Fruit fly (Drosophila melanogaster): ENCODE measurements around the gene Rbfox1.

The Rbfox1 gene

dm6 chr3L:10536297-10536696, 55.1 kb downstream of the Rbfox1 start:
- no peak for TF ChIP-seq usp (GFP tag; optimal IDR thresholded peaks at IDR 0.05)
- TF ChIP-seq CG8478 (optimal IDR thresholded peaks at IDR 0.05): no peak
- TF ChIP-seq EcR (GFP tag; optimal IDR thresholded peaks at IDR 0.05): no peak
- TF ChIP-seq Dll (optimal IDR thresholded peaks at IDR 0.05): no peak
- TF ChIP-seq pan (optimal IDR thresholded peaks at IDR 0.05): no peak
- TF ChIP-seq psq (optimal IDR thresholded peaks at IDR 0.05): no peak

DNA sequence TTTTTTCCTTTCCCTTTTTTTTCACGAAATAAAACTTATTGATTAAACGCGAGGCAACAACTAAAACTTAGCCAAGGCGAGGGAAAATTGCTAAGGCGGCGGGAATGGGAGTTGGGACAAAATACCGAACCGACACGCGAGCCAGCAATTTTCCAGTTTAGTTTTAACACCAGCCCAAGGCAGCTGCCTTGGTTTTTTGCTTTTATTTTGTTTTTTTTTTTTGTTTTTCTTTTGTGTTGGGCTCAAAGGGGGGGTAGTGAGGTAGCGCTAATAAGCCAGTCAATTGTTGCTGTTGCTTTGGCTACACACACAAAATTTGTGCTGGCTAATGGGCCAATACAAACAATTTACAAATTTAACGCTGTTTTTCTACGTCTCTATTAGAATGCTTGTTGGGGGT, 57.1 kb downstream of the Rbfox1 start:
- no peak for TF ChIP-seq psq (optimal IDR thresholded peaks at IDR 0.05)
- TF ChIP-seq Dll (optimal IDR thresholded peaks at IDR 0.05): no peak
- TF ChIP-seq CG8478 (optimal IDR thresholded peaks at IDR 0.05): no peak
- no peak for TF ChIP-seq EcR (GFP tag; optimal IDR thresholded peaks at IDR 0.05)
- no peak for TF ChIP-seq usp (GFP tag; optimal IDR thresholded peaks at IDR 0.05)
- TF ChIP-seq pan (optimal IDR thresholded peaks at IDR 0.05): no peak

- TF ChIP-seq usp (GFP tag; optimal IDR thresholded peaks at IDR 0.05): no peak
- TF ChIP-seq psq (optimal IDR thresholded peaks at IDR 0.05): no peak
- TF ChIP-seq pan (optimal IDR thresholded peaks at IDR 0.05): no peak
- TF ChIP-seq Dll (optimal IDR thresholded peaks at IDR 0.05): no peak
- no peak for TF ChIP-seq EcR (GFP tag; optimal IDR thresholded peaks at IDR 0.05)
- TF ChIP-seq CG8478 (optimal IDR thresholded peaks at IDR 0.05): no peak
Measured at dm6 chr3L:10540839-10541238, 59.6 kb downstream of the Rbfox1 start.

DNA sequence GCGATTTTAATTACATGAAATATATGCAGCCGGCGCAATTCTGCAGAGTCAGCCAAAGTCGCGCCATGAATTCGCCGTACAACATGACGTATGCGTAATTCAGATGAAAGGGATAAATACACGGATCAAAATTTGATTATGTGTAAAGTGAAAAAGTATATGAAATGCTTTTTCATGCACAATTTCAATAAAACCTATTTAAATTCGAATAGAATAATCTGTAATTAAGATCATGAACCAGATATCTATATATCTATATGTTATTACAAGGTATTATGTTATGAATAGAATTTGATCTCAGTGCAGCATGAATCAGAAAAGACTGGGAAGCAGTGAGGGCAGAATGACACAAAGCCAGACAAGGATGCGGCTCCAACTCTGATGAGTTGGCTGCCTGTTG, 63.1 kb downstream of the Rbfox1 start:
- TF ChIP-seq EcR (GFP tag; optimal IDR thresholded peaks at IDR 0.05): no peak
- TF ChIP-seq CG8478 (optimal IDR thresholded peaks at IDR 0.05): no peak
- no peak for TF ChIP-seq Dll (optimal IDR thresholded peaks at IDR 0.05)

- TF ChIP-seq Dll (optimal IDR thresholded peaks at IDR 0.05): no peak
- no peak for TF ChIP-seq usp (GFP tag; optimal IDR thresholded peaks at IDR 0.05)
- TF ChIP-seq CG8478 (optimal IDR thresholded peaks at IDR 0.05): no peak
- TF ChIP-seq psq (optimal IDR thresholded peaks at IDR 0.05): no peak
- TF ChIP-seq pan (optimal IDR thresholded peaks at IDR 0.05): no peak
- no peak for TF ChIP-seq EcR (GFP tag; optimal IDR thresholded peaks at IDR 0.05)
Measured at dm6 chr3L:10545029-10545428, 63.8 kb downstream of the Rbfox1 start.

DNA sequence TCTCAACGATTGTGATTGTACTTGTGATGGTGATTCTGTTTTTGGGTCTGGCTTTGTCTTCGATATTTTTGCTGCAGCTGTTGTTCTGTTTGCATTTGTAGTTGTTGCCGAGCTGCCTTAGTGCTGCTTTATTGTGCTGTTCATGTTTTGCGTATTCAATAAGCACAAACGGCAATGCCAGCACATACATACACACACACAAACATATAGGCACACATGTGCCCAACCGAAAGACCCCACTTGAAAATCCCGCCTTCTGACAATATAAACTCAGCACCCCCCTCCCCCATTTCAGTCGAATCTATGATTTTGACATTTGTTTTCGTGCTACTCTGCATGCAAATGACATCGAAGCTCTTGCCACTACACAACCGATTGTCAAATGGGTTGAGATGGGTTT, 68.9 kb downstream of the Rbfox1 start:
- TF ChIP-seq usp (GFP tag; optimal IDR thresholded peaks at IDR 0.05) (no peak), EcR (GFP tag; optimal IDR thresholded peaks at IDR 0.05) (no peak), Dll (optimal IDR thresholded peaks at IDR 0.05) (no peak), psq (optimal IDR thresholded peaks at IDR 0.05) (no peak), CG8478 (optimal IDR thresholded peaks at IDR 0.05) (no peak), pan (optimal IDR thresholded peaks at IDR 0.05) (no peak)

DNA sequence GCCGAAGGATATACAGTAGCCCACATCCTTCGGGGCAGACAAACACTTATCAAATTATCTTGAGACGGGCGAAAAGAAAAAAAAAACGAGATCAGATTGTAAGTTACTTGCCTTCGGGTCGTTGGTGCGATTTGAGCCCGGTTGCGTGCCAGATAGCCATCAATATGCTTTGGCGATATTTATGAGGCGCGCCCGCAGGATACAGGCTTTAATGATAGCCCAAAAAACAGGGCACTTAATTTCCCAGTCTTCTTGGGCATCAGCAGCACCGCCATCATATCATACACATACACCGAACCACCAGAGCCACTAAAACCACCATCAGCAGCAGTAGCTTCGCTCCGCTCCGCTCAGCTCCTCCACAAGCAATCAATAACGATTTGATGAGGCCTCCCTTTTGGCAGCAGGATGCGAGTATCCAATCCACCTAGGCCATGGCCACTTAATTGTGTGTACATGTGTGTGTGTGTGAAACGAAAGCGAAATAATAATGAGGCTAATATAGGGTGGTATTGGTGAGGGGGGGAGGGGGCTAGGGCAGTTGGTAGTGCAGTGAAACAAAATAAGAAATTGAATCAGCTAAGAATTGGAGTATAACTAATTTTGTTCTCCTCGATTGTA, 69.7 kb downstream of the Rbfox1 start:
- no peak for TF ChIP-seq CG8478 (optimal IDR thresholded peaks at IDR 0.05)
- no peak for TF ChIP-seq psq (optimal IDR thresholded peaks at IDR 0.05)
- no peak for TF ChIP-seq usp (GFP tag; optimal IDR thresholded peaks at IDR 0.05)
- TF ChIP-seq EcR (GFP tag; optimal IDR thresholded peaks at IDR 0.05): no peak
- no peak for TF ChIP-seq pan (optimal IDR thresholded peaks at IDR 0.05)
- no peak for TF ChIP-seq Dll (optimal IDR thresholded peaks at IDR 0.05)

- TF ChIP-seq CG8478 (optimal IDR thresholded peaks at IDR 0.05) (no peak), pan (optimal IDR thresholded peaks at IDR 0.05) (no peak), usp (GFP tag; optimal IDR thresholded peaks at IDR 0.05) (no peak), EcR (GFP tag; optimal IDR thresholded peaks at IDR 0.05) (no peak), psq (optimal IDR thresholded peaks at IDR 0.05) (no peak), Dll (optimal IDR thresholded peaks at IDR 0.05) (no peak)
Measured at dm6 chr3L:10553152-10553551, 71.9 kb downstream of the Rbfox1 start.

- no peak for TF ChIP-seq psq (optimal IDR thresholded peaks at IDR 0.05)
- no peak for TF ChIP-seq CG8478 (optimal IDR thresholded peaks at IDR 0.05)
- TF ChIP-seq usp (GFP tag; optimal IDR thresholded peaks at IDR 0.05): no peak
- TF ChIP-seq pan (optimal IDR thresholded peaks at IDR 0.05): no peak
- no peak for TF ChIP-seq Dll (optimal IDR thresholded peaks at IDR 0.05)
- TF ChIP-seq EcR (GFP tag; optimal IDR thresholded peaks at IDR 0.05): no peak
Measured at dm6 chr3L:10554489-10554888, 73.3 kb downstream of the Rbfox1 start.

DNA sequence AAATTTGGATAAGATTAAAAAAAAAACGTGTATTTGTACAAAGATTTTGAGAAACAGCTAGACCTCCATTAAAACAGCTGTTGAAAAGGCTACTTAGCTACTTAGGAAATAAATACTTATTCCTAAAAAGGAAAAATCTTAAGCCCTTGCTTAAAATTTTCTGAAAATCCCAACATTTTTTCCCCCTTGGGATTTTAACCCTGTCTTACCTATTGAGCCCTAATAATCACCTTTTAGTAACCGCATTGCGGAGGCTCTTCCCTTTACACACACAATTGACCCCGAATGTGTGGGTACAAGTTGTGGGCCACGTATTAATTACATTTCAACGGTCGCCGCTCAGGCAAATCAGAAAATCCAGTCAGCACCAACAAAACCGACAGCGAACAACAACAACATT, 77.8 kb downstream of the Rbfox1 start, which contains the start of gene CG6527:
TSS of gene CG6527 (minus strand) at position 101 of the 400 bp plus-strand sequence.
- TF ChIP-seq EcR (GFP tag; optimal IDR thresholded peaks at IDR 0.05): no peak
- no peak for TF ChIP-seq psq (optimal IDR thresholded peaks at IDR 0.05)
- no peak for TF ChIP-seq pan (optimal IDR thresholded peaks at IDR 0.05)
- no peak for TF ChIP-seq usp (GFP tag; optimal IDR thresholded peaks at IDR 0.05)
- no peak for TF ChIP-seq CG8478 (optimal IDR thresholded peaks at IDR 0.05)

DNA sequence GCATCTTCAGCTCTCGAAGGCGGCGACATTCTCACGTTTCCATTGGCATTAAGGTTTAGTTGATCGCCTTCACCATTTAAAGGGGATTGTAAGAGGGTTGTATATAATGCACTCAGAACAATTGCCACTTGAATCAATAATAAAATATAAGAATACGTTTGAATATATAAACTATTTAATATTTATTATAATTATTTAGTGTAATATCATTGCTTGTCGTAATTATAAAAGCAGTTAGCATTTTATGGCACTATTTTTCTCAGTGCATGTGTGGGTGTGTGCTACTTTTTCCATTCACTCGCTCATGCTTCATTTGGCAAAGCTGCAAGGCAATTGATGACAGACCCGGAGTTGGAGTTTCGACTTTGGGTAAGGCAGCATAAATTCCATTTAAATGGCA, 81.0 kb downstream of the Rbfox1 start:
- TF ChIP-seq Dll (optimal IDR thresholded peaks at IDR 0.05): no peak

DNA sequence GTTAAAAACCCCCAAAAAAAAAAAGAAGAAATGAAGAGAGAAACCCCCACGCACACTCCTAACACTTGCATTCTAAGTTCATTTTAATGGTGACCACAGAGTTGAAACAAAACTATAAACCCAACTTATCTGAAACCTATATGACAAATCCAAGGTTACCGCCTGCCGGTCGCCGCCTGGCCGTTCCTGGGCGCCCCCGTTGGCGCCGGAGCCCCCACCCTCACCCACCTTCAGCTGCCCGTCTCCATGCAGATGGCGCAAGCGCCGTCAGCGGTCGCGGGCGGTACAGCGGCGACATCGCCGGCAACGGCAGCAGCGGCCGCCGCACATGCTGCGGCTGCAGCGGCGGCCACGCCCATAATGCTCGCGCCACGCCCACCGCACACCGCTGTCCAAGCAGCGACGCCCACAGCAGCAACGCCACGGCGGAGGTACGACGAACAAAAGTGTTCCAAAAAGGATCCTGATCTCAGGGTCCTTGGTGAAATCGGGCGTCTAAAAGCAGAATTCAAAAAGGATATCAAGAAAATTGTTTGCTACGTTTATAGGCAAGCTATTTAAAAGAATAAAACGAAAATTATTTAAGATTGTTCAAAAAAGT, 100.6 kb downstream of the Rbfox1 start:
- TF ChIP-seq usp (GFP tag; optimal IDR thresholded peaks at IDR 0.05) (no peak), pan (optimal IDR thresholded peaks at IDR 0.05) (no peak), CG8478 (optimal IDR thresholded peaks at IDR 0.05) (no peak), Dll (optimal IDR thresholded peaks at IDR 0.05) (no peak), psq (optimal IDR thresholded peaks at IDR 0.05) (no peak), EcR (GFP tag; optimal IDR thresholded peaks at IDR 0.05) (no peak)

- TF ChIP-seq Dll (optimal IDR thresholded peaks at IDR 0.05): no peak
Measured at dm6 chr3L:10584965-10585364, 103.8 kb downstream of the Rbfox1 start.
